Worm (Caenorhabditis elegans) whole organism, early embryonic: ENCODE results near the gene mboa-6.

ENCODE experiments used
- B0310.2 ChIP-seq: sonication (generic microtip); optimal IDR thresholded peaks from 2 replicates; lab custom pipeline; 2016; ENCODE audit warnings: mild to moderate bottlenecking, missing genetic modification characterization, missing compliant biosample characterization
- ama-1 ChIP-seq: fragments of 150-350 bp; optimal IDR thresholded peaks from 2 replicates; lab custom pipeline; 2014

DNA sequence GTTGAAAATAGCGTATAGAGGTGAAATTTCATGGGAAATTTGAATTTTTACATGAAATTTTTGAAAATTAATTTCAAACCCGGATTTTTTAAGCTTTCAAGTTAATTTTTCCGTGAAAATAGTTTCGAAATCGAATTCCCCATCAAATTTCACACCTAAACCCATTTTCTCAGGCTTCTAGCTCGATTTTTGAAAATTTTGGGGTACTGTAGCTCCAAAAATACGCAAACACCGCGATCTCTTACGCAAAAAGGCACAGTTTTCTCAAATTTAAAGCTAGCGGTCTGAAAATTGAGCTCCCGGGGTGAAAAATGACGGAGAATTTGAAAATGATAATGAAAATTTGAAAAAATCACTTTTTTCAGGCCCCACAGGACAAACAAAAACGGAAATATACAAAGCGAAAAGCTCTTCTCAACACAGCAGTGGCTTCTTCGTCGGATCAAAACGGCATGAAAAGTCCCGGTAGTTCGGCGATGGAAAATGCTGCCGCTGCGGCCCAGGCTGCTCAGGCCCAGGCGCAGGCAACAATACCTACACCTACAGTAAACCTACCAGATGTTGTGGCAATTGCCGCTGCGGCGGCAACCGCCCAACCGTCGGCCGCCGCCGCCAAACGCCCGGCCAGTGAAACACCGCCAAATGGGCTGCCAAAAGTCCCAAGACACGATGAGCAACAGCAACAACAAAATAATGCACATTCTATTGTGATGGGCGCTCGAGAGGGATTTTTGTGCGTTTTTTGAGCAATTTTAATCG, 32.8 kb downstream of the mboa-6 start:
- no peak for TF ChIP-seq B0310.2 (tag; lab: Kevin White, UChicago)
- no peak for TF ChIP-seq ama-1 (lab: Kevin White, UChicago)
